Fruit fly (Drosophila melanogaster): ENCODE results near the gene galla-2.

DNA sequence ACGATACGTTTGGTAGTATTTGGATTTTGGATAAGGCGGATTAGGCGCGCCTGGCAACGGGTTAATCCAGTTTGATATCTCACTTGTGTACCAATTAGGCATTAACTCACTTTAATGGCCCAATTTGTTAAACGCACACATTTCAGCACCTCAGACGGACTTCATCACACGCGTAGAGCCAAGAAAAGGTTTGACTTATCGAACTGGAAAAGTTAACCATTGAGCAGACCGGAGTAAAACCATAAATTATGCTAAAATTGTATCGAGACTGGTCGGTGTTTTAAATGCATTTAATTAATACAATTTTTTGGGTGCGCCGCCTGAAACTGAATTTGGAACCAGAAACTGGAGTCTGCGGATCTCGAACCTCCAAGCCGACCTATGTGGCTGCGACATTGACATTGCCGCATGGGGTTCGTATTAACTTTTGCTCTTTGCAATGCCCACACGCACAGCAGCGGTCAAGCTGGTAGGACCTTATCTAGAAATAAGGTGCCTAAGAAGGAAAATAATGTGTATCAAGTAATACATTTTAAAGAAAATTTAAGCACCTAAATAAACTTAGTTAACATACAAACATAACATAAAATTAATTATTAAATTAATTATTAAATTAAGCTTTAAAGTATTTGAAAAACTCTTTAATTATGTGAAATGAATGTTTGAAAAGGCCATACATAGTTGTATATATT lies 6.5 kb downstream of the galla-2 start:
- TF ChIP-seq Myc (optimal IDR thresholded peaks at IDR 0.05) (no peak), psq (optimal IDR thresholded peaks at IDR 0.05) (no peak), Sin3A (optimal IDR thresholded peaks at IDR 0.05) (no peak)

All from Kc167 (cell line).